Worm (Caenorhabditis elegans): ENCODE measurements around the gene C08G9.2.

Gene C08G9.2

ce11 chrIV:7619261-7619660 is 53.5 kb downstream of the C08G9.2 start:
- TF ChIP-seq him-1 (tag; optimal IDR thresholded peaks at IDR 0.05) (peak; percentile 65), W03F9.2 (tag; optimal IDR thresholded peaks at IDR 0.05) (no peak)
